Worm (Caenorhabditis elegans) whole organism, L3 larva: ENCODE data around the gene fbxa-188.

Experiments used
- R02D3.7 ChIP-seq: fragments of 150-350 bp; optimal IDR thresholded peaks from 2 replicates; lab custom pipeline; 2014; ENCODE audit warnings: missing biosample characterization, missing genetic modification characterization
- aly-2 ChIP-seq: fragments of 150-350 bp; optimal IDR thresholded peaks from 2 replicates; lab custom pipeline; 2014; ENCODE audit warnings: missing biosample characterization, missing genetic modification characterization
- ama-1 ChIP-seq: fragments of 150-350 bp; optimal IDR thresholded peaks from 2 replicates; lab custom pipeline; 2018
- ceh-16 ChIP-seq: sonication (generic microtip); optimal IDR thresholded peaks from 2 replicates; lab custom pipeline; 2017; ENCODE audit warnings: missing biosample characterization, missing genetic modification characterization
- ceh-82 ChIP-seq: fragments of 150-350 bp; optimal IDR thresholded peaks from 2 replicates; lab custom pipeline; 2014; ENCODE audit warnings: missing biosample characterization, missing genetic modification characterization
- ceh-9 ChIP-seq: sonication (generic microtip); optimal IDR thresholded peaks from 2 replicates; lab custom pipeline; 2018; ENCODE audit warnings: missing biosample characterization, missing genetic modification characterization
- egl-27 ChIP-seq: sonication (generic microtip); optimal IDR thresholded peaks from 4 replicates; lab custom pipeline; 2017; ENCODE audit warnings: missing biosample characterization, missing genetic modification reagents, missing genetic modification characterization
- elt-1 ChIP-seq: fragments of 150-350 bp; optimal IDR thresholded peaks from 2 replicates; lab custom pipeline; 2014; ENCODE audit warnings: missing biosample characterization, missing genetic modification characterization
- elt-2 ChIP-seq: sonication (generic microtip); optimal IDR thresholded peaks from 2 replicates; lab custom pipeline; 2016; ENCODE audit warnings: missing genetic modification reagents, mild to moderate bottlenecking, missing genetic modification characterization, missing compliant biosample characterization
- fkh-10 ChIP-seq: sonication (generic microtip); optimal IDR thresholded peaks from 2 replicates; lab custom pipeline; 2017; ENCODE audit warnings: missing biosample characterization, missing genetic modification reagents, missing genetic modification characterization
- fkh-2 ChIP-seq: fragments of 150-350 bp; optimal IDR thresholded peaks from 2 replicates; lab custom pipeline; 2014; ENCODE audit warnings: missing biosample characterization, missing genetic modification reagents, missing genetic modification characterization
- fos-1 ChIP-seq: fragments of 150-350 bp; optimal IDR thresholded peaks from 2 replicates; lab custom pipeline; 2014; ENCODE audit warnings: missing biosample characterization, missing genetic modification characterization
- hmg-11 ChIP-seq: sonication (generic microtip); optimal IDR thresholded peaks from 2 replicates; lab custom pipeline; 2016; ENCODE audit warnings: missing genetic modification characterization, missing compliant biosample characterization
- lin-15B ChIP-seq: fragments of 150-350 bp; optimal IDR thresholded peaks from 2 replicates; lab custom pipeline; 2014; ENCODE audit warnings: missing biosample characterization, missing genetic modification characterization
- lin-39 ChIP-seq: fragments of 150-350 bp; optimal IDR thresholded peaks from 2 replicates; lab custom pipeline; 2018; ENCODE audit warnings: missing biosample characterization, missing genetic modification reagents, missing genetic modification characterization
- lsy-12 ChIP-seq: sonication (generic microtip); optimal IDR thresholded peaks from 2 replicates; lab custom pipeline; 2016; ENCODE audit warnings: mild to moderate bottlenecking, missing genetic modification characterization, missing compliant biosample characterization
- mml-1 ChIP-seq: fragments of 150-350 bp; sonication (generic microtip); optimal IDR thresholded peaks from 3 replicates; lab custom pipeline; 2014; ENCODE audit warnings: missing biosample characterization, missing genetic modification characterization
- nhr-11 ChIP-seq: fragments of 150-350 bp; optimal IDR thresholded peaks from 2 replicates; lab custom pipeline; 2014; ENCODE audit warnings: missing biosample characterization, missing genetic modification characterization
- nhr-23 ChIP-seq: fragments of 150-350 bp; optimal IDR thresholded peaks from 2 replicates; lab custom pipeline; 2014; ENCODE audit warnings: missing biosample characterization, missing genetic modification reagents, missing genetic modification characterization
- nhr-237 ChIP-seq: fragments of 150-350 bp; optimal IDR thresholded peaks from 2 replicates; lab custom pipeline; 2014; ENCODE audit warnings: missing biosample characterization, missing genetic modification characterization
- nhr-25 ChIP-seq: sonication (generic microtip); optimal IDR thresholded peaks from 2 replicates; lab custom pipeline; 2017; ENCODE audit warnings: missing biosample characterization, missing genetic modification characterization
- nhr-28 ChIP-seq: fragments of 150-350 bp; optimal IDR thresholded peaks from 2 replicates; lab custom pipeline; 2014; ENCODE audit warnings: missing biosample characterization, missing genetic modification characterization
- nhr-43 ChIP-seq: sonication (generic microtip); optimal IDR thresholded peaks from 2 replicates; lab custom pipeline; 2016; ENCODE audit warnings: mild to moderate bottlenecking, missing genetic modification characterization, missing compliant biosample characterization; ENCODE audit not compliant: poor library complexity, severe bottlenecking
- nhr-76 ChIP-seq: fragments of 150-350 bp; sonication (generic microtip); optimal IDR thresholded peaks from 5 replicates; lab custom pipeline; 2014; ENCODE audit warnings: missing biosample characterization, missing genetic modification characterization
- pha-4 ChIP-seq: fragments of 150-350 bp; optimal IDR thresholded peaks from 2 replicates; lab custom pipeline; 2014; ENCODE audit warnings: missing biosample characterization, missing genetic modification reagents, missing genetic modification characterization
- pqm-1 ChIP-seq: fragments of 150-350 bp; optimal IDR thresholded peaks from 2 replicates; lab custom pipeline; 2017; ENCODE audit warnings: missing biosample characterization, missing genetic modification characterization, inconsistent platforms
- sea-2 ChIP-seq: fragments of 150-350 bp; sonication (generic microtip); optimal IDR thresholded peaks from 4 replicates; lab custom pipeline; 2014; ENCODE audit warnings: missing biosample characterization, missing genetic modification reagents, missing genetic modification characterization
- skn-1 ChIP-seq: fragments of 150-350 bp; optimal IDR thresholded peaks from 2 replicates; lab custom pipeline; 2014; ENCODE audit warnings: missing biosample characterization, missing genetic modification characterization
- snpc-4 ChIP-seq: fragments of 150-350 bp; optimal IDR thresholded peaks from 2 replicates; lab custom pipeline; 2014; ENCODE audit warnings: missing biosample characterization, missing genetic modification characterization
- tbx-2 ChIP-seq: sonication (generic microtip); optimal IDR thresholded peaks from 2 replicates; lab custom pipeline; 2016; ENCODE audit warnings: mild to moderate bottlenecking, missing genetic modification characterization, missing compliant biosample characterization
- unc-62 ChIP-seq: fragments of 150-350 bp; sonication (generic microtip); optimal IDR thresholded peaks from 4 replicates; lab custom pipeline; 2014; ENCODE audit warnings: missing biosample characterization, missing genetic modification reagents, missing genetic modification characterization
- ztf-11 ChIP-seq: fragments of 150-350 bp; optimal IDR thresholded peaks from 2 replicates; lab custom pipeline; 2014; ENCODE audit warnings: missing biosample characterization, missing genetic modification characterization
- ztf-4 ChIP-seq: fragments of 150-350 bp; optimal IDR thresholded peaks from 2 replicates; lab custom pipeline; 2014; ENCODE audit warnings: missing biosample characterization, missing genetic modification characterization

fbxa-188 gene

ce11 chrV:17350093-17350492, 5.4 kb upstream of the fbxa-188 start, which contains the start of gene lsy-27:
Gene lsy-27 (minus strand): TSS chrV:17350193.
- TF ChIP-seq ztf-4 (tag; lab: Kevin White, UChicago) = no peak
- TF ChIP-seq fkh-10 (GFP tag; lab: Kevin White, UChicago) = no peak
- TF ChIP-seq nhr-11 (tag; lab: Kevin White, UChicago) = no peak
- TF ChIP-seq hmg-11 (tag; lab: Kevin White, UChicago) = no peak
- no peak for TF ChIP-seq R02D3.7 (tag; lab: Kevin White, UChicago)
- no peak for TF ChIP-seq ceh-16
- no peak for TF ChIP-seq aly-2 (tag; lab: Kevin White, UChicago)
- TF ChIP-seq lin-15B (tag; lab: Kevin White, UChicago) = no peak
- no peak for TF ChIP-seq elt-1 (tag; lab: Kevin White, UChicago)
- no peak for TF ChIP-seq lsy-12 (tag; lab: Kevin White, UChicago)
- TF ChIP-seq skn-1 = no peak
- no peak for TF ChIP-seq ceh-9 (tag; lab: Kevin White, UChicago)
- TF ChIP-seq nhr-76 (tag; lab: Kevin White, UChicago) = no peak
- no peak for TF ChIP-seq ceh-82 (tag; lab: Kevin White, UChicago)
- no peak for TF ChIP-seq fkh-2
- no peak for TF ChIP-seq fos-1 (tag; lab: Kevin White, UChicago)
- TF ChIP-seq, all 47 proteins: peak for 0

- TF ChIP-seq egl-27 (tag; lab: Kevin White, UChicago) (no peak), pqm-1 (tag; lab: Kevin White, UChicago) (peak; percentile 28), sea-2 (GFP tag; lab: Kevin White, UChicago) (no peak), elt-2 (tag; lab: Kevin White, UChicago) (peak; percentile 40)
Observed at ce11 chrV:17347602-17348001, 2.9 kb upstream of the fbxa-188 start, which contains the start of gene skr-5. Gene skr-5 (plus strand): TSS chrV:17347902.

- TF ChIP-seq unc-62 (no peak), elt-2 (tag; lab: Kevin White, UChicago) (peak; percentile 60)
Observed at ce11 chrV:17339349-17339748, 5.4 kb downstream of the fbxa-188 start.

ce11 chrV:17331340-17331739, 13.4 kb downstream of the fbxa-188 start, which contains the start of gene fbxa-185:
Gene fbxa-185 (plus strand): TSS chrV:17331640.
- no peak for TF ChIP-seq ama-1 (lab: Kevin White, UChicago)
- no peak for TF ChIP-seq tbx-2
- TF ChIP-seq R02D3.7 (tag; lab: Kevin White, UChicago) = no peak
- TF ChIP-seq nhr-23 = no peak
- no peak for TF ChIP-seq mml-1 (tag; lab: Kevin White, UChicago)
- no peak for TF ChIP-seq nhr-76 (tag; lab: Kevin White, UChicago)
- no peak for TF ChIP-seq nhr-28
- TF ChIP-seq hmg-11 (tag; lab: Kevin White, UChicago) = no peak
- TF ChIP-seq nhr-11 (tag; lab: Kevin White, UChicago) = no peak
- no peak for TF ChIP-seq nhr-25 (tag; lab: Kevin White, UChicago)
- no peak for TF ChIP-seq snpc-4 (tag; lab: Kevin White, UChicago)
- no peak for TF ChIP-seq ztf-11 (tag; lab: Kevin White, UChicago)
- TF ChIP-seq lin-39 (tag; lab: Kevin White, UChicago) = no peak
- no peak for TF ChIP-seq ceh-16

- TF ChIP-seq unc-62 (no peak), tbx-2 (no peak), pqm-1 (tag; lab: Kevin White, UChicago) (no peak), lin-15B (tag; lab: Kevin White, UChicago) (no peak), nhr-11 (tag; lab: Kevin White, UChicago) (no peak), nhr-43 (tag; lab: Kevin White, UChicago) (no peak), egl-27 (tag; lab: Kevin White, UChicago) (no peak)
Observed at ce11 chrV:17328497-17328896, 16.2 kb downstream of the fbxa-188 start, which contains the start of gene srg-44. Gene srg-44 (plus strand): TSS chrV:17328797.

ce11 chrV:17327867-17328266, 16.9 kb downstream of the fbxa-188 start, which contains the start of gene sdz-16:
Gene sdz-16 (minus strand): TSS chrV:17327967.
- TF ChIP-seq tbx-2 = no peak
- TF ChIP-seq pha-4 (tag; lab: Kevin White, UChicago) = no peak
- TF ChIP-seq aly-2 (tag; lab: Kevin White, UChicago) = no peak
- no peak for TF ChIP-seq R02D3.7 (tag; lab: Kevin White, UChicago)
- no peak for TF ChIP-seq mml-1 (tag; lab: Kevin White, UChicago)
- TF ChIP-seq nhr-237 = no peak
- TF ChIP-seq nhr-25 (tag; lab: Kevin White, UChicago) = no peak
- no peak for TF ChIP-seq elt-1 (tag; lab: Kevin White, UChicago)
- no peak for TF ChIP-seq nhr-11 (tag; lab: Kevin White, UChicago)
- TF ChIP-seq nhr-23 = no peak
- no peak for TF ChIP-seq lin-15B (tag; lab: Kevin White, UChicago)
